Fruit fly (Drosophila melanogaster) whole organism, embryonic: ENCODE results near the gene Cep164.

ENCODE experiments used
- Antp ChIP-seq: fragments of 200-800 bp; sonication (Bioruptor generic); optimal IDR thresholded peaks from 3 replicates; lab custom pipeline; 2016; ENCODE audit warnings: missing biosample characterization, missing genetic modification characterization
- CG10654 ChIP-seq: fragments of 200-800 bp; sonication (Bioruptor generic); optimal IDR thresholded peaks from 2 replicates; lab custom pipeline; 2016; ENCODE audit warnings: missing biosample characterization, missing genetic modification characterization
- CG11247 ChIP-seq: fragments of 200-800 bp; sonication (Bioruptor generic); IDR thresholded peaks from 2 replicates; pipeline ENCODE4 v1.3.6; 2022; ENCODE audit warnings: missing biosample characterization, missing genetic modification characterization
- CG11695 ChIP-seq: fragments of 200-800 bp; sonication (Bioruptor generic); IDR thresholded peaks from 3 replicates; pipeline ENCODE4 v1.3.6; 2022; ENCODE audit warnings: missing biosample characterization, missing genetic modification characterization
- CG12071 ChIP-seq: fragments of 200-800 bp; sonication (Bioruptor generic); optimal IDR thresholded peaks from 3 replicates; lab custom pipeline; 2018; ENCODE audit warnings: missing biosample characterization, mild to moderate bottlenecking, missing genetic modification characterization
- CG13296 ChIP-seq: fragments of 200-800 bp; sonication (Bioruptor generic); optimal IDR thresholded peaks from 3 replicates; lab custom pipeline; 2018; ENCODE audit warnings: missing biosample characterization, mild to moderate bottlenecking, missing genetic modification characterization
- CG13424 ChIP-seq: fragments of 200-800 bp; sonication (Bioruptor generic); optimal IDR thresholded peaks from 2 replicates; lab custom pipeline; 2019; ENCODE audit warnings: missing biosample characterization, mild to moderate bottlenecking, missing genetic modification characterization, moderate library complexity
- CG13775 ChIP-seq: fragments of 200-800 bp; sonication (Bioruptor generic); optimal IDR thresholded peaks from 3 replicates; lab custom pipeline; 2017; ENCODE audit warnings: missing biosample characterization, mild to moderate bottlenecking, missing genetic modification characterization
- CG14667 ChIP-seq: fragments of 200-800 bp; sonication (Bioruptor generic); IDR thresholded peaks from 2 replicates; pipeline ENCODE4 v1.3.6; 2022; ENCODE audit warnings: missing biosample characterization, missing genetic modification characterization
- CG15696 ChIP-seq: fragments of 200-800 bp; sonication (Bioruptor generic); optimal IDR thresholded peaks from 2 replicates; lab custom pipeline; 2019; ENCODE audit warnings: missing biosample characterization, mild to moderate bottlenecking, missing genetic modification characterization, moderate library complexity
- CG16813 ChIP-seq: fragments of 200-800 bp; sonication (Bioruptor generic); IDR thresholded peaks from 3 replicates; pipeline ENCODE4 v1.3.6; 2022; ENCODE audit warnings: missing biosample characterization, missing genetic modification characterization; ENCODE audit not compliant: partially characterized antibody
- CG16815 ChIP-seq: fragments of 200-800 bp; sonication (Bioruptor generic); optimal IDR thresholded peaks from 3 replicates; lab custom pipeline; 2017; ENCODE audit warnings: missing biosample characterization, mild to moderate bottlenecking, missing genetic modification characterization
- CG17361 ChIP-seq: fragments of 200-800 bp; sonication (Bioruptor generic); IDR thresholded peaks from 3 replicates; pipeline ENCODE4 v1.3.6; 2022; ENCODE audit warnings: missing biosample characterization, missing genetic modification characterization
- CG18262 ChIP-seq: fragments of 200-800 bp; optimal IDR thresholded peaks from 3 replicates; lab custom pipeline; 2019; ENCODE audit warnings: missing biosample characterization, mild to moderate bottlenecking, missing genetic modification characterization, moderate library complexity
- CG18476 ChIP-seq: fragments of 200-800 bp; sonication (Bioruptor generic); optimal IDR thresholded peaks from 2 replicates; lab custom pipeline; 2016; ENCODE audit warnings: missing biosample characterization, mild to moderate bottlenecking, missing genetic modification characterization
- CG18619 ChIP-seq: fragments of 200-800 bp; sonication (Bioruptor generic); optimal IDR thresholded peaks from 3 replicates; lab custom pipeline; 2017; ENCODE audit warnings: missing biosample characterization, mild to moderate bottlenecking, missing genetic modification characterization
- CG30020 ChIP-seq: fragments of 200-800 bp; optimal IDR thresholded peaks from 2 replicates; lab custom pipeline; 2019; ENCODE audit warnings: missing biosample characterization, mild to moderate bottlenecking, missing genetic modification characterization, moderate library complexity
- CG3847 ChIP-seq: fragments of 200-800 bp; sonication (Bioruptor generic); IDR thresholded peaks from 2 replicates; pipeline ENCODE4 v1.3.6; 2022; ENCODE audit warnings: missing biosample characterization, missing genetic modification characterization
- CG4282 ChIP-seq: fragments of 200-800 bp; sonication (Bioruptor generic); optimal IDR thresholded peaks from 2 replicates; lab custom pipeline; 2016; ENCODE audit warnings: missing biosample characterization, missing genetic modification characterization
- CG43689 ChIP-seq: fragments of 200-800 bp; sonication (Bioruptor generic); IDR thresholded peaks from 2 replicates; pipeline ENCODE4 v1.3.6; 2022; ENCODE audit warnings: missing biosample characterization, missing genetic modification characterization
- CG5180 ChIP-seq: fragments of 200-800 bp; sonication (Bioruptor generic); optimal IDR thresholded peaks from 3 replicates; lab custom pipeline; 2017; ENCODE audit warnings: missing biosample characterization, missing genetic modification characterization, mild to moderate bottlenecking, moderate library complexity, missing genetic modification reagents
- CG6683 ChIP-seq: fragments of 200-800 bp; sonication (Bioruptor generic); optimal IDR thresholded peaks from 2 replicates; lab custom pipeline; 2017; ENCODE audit warnings: missing biosample characterization, mild to moderate bottlenecking, missing genetic modification characterization, missing genetic modification reagents
- CG7745 ChIP-seq: fragments of 200-800 bp; sonication (Bioruptor generic); optimal IDR thresholded peaks from 2 replicates; lab custom pipeline; 2018; ENCODE audit warnings: missing biosample characterization, mild to moderate bottlenecking, missing genetic modification characterization, moderate library complexity
- CG8944 ChIP-seq: fragments of 200-800 bp; sonication (Bioruptor generic); optimal IDR thresholded peaks from 3 replicates; lab custom pipeline; 2016; ENCODE audit warnings: missing biosample characterization, missing genetic modification characterization
- Eip74EF ChIP-seq, 2 experiments: fragments of 200-800 bp in 1 of 2; fragments of >200 bp in 1 of 2; sonication (Bioruptor generic) in 1 of 2; optimal IDR thresholded peaks; 2 replicates each; lab custom pipeline; 2017 to 2019; ENCODE audit warnings: missing biosample characterization in 2 of 2, missing genetic modification characterization in 2 of 2, mild to moderate bottlenecking in 1 of 2, moderate library complexity in 1 of 2
- H2.0 ChIP-seq: fragments of 200-800 bp; sonication (Bioruptor generic); IDR thresholded peaks from 2 replicates; pipeline ENCODE4 v1.3.6; 2022; ENCODE audit warnings: missing biosample characterization, missing genetic modification characterization
- HLH3B ChIP-seq: fragments of 200-800 bp; sonication (Bioruptor generic); IDR thresholded peaks from 2 replicates; pipeline ENCODE4 v1.3.6; 2022; ENCODE audit warnings: missing biosample characterization, missing genetic modification characterization
- HLH4C ChIP-seq: fragments of 200-800 bp; sonication (Bioruptor generic); IDR thresholded peaks from 3 replicates; pipeline ENCODE4 v1.3.6; 2022; ENCODE audit warnings: missing biosample characterization, missing genetic modification characterization; ENCODE audit not compliant: partially characterized antibody
- Hey ChIP-seq: fragments of 200-800 bp; sonication (Bioruptor generic); optimal IDR thresholded peaks from 3 replicates; lab custom pipeline; 2018; ENCODE audit warnings: missing biosample characterization, mild to moderate bottlenecking, missing genetic modification characterization
- MBD-R2 ChIP-seq: fragments of 200-800 bp; sonication (Bioruptor generic); IDR thresholded peaks from 2 replicates; pipeline ENCODE4 v1.3.6; 2022; ENCODE audit warnings: missing biosample characterization, missing genetic modification characterization
- Oli ChIP-seq: fragments of 200-800 bp; sonication (Bioruptor generic); optimal IDR thresholded peaks from 2 replicates; lab custom pipeline; 2018; ENCODE audit warnings: missing biosample characterization, mild to moderate bottlenecking, missing genetic modification characterization, moderate library complexity
- PHDP ChIP-seq: fragments of 200-800 bp; sonication (Bioruptor generic); optimal IDR thresholded peaks from 3 replicates; lab custom pipeline; 2018; ENCODE audit warnings: missing biosample characterization, mild to moderate bottlenecking, missing genetic modification characterization, moderate library complexity
- Rx ChIP-seq: fragments of 200-800 bp; sonication (Bioruptor generic); IDR thresholded peaks from 2 replicates; pipeline ENCODE4 v1.3.6; 2022; ENCODE audit warnings: missing biosample characterization, missing genetic modification characterization
- Side ChIP-seq: fragments of 200-800 bp; sonication (Bioruptor generic); optimal IDR thresholded peaks from 2 replicates; lab custom pipeline; 2016; ENCODE audit warnings: missing biosample characterization, missing genetic modification characterization
- Sox100B ChIP-seq: fragments of 200-800 bp; sonication (Bioruptor generic); optimal IDR thresholded peaks from 3 replicates; lab custom pipeline; 2018; ENCODE audit warnings: missing biosample characterization, mild to moderate bottlenecking, missing genetic modification characterization
- TFAM ChIP-seq: fragments of 200-800 bp; sonication (Bioruptor generic); optimal IDR thresholded peaks from 2 replicates; lab custom pipeline; 2017; ENCODE audit warnings: missing biosample characterization, missing genetic modification characterization, inconsistent platforms
- ab ChIP-seq: fragments of 200-800 bp; sonication (Bioruptor generic); optimal IDR thresholded peaks from 2 replicates; lab custom pipeline; 2016; ENCODE audit warnings: missing biosample characterization, missing genetic modification characterization
- ase ChIP-seq: fragments of 200-800 bp; sonication (Bioruptor generic); IDR thresholded peaks from 3 replicates; pipeline ENCODE4 v1.3.6; 2022; ENCODE audit warnings: missing biosample characterization, missing genetic modification characterization
- dmrt99B ChIP-seq: fragments of 200-800 bp; sonication (Bioruptor generic); optimal IDR thresholded peaks from 2 replicates; lab custom pipeline; 2018; ENCODE audit warnings: missing biosample characterization, mild to moderate bottlenecking, missing genetic modification characterization, moderate library complexity
- dysf ChIP-seq: fragments of 200-800 bp; sonication (Bioruptor generic); IDR thresholded peaks from 3 replicates; pipeline ENCODE4 v1.3.6; 2022; ENCODE audit warnings: missing biosample characterization, missing genetic modification characterization
- ewg ChIP-seq: fragments of 200-800 bp; sonication (Bioruptor generic); optimal IDR thresholded peaks from 3 replicates; lab custom pipeline; 2017; ENCODE audit warnings: mild to moderate bottlenecking, missing biosample characterization, missing genetic modification reagents, missing genetic modification characterization
- h ChIP-seq: fragments of >200 bp; optimal IDR thresholded peaks from 2 replicates; lab custom pipeline; 2017
- her ChIP-seq: fragments of 200-800 bp; sonication (Bioruptor generic); optimal IDR thresholded peaks from 2 replicates; lab custom pipeline; 2016; ENCODE audit warnings: missing biosample characterization, missing genetic modification characterization
- insv ChIP-seq, 2 experiments: fragments of 200-800 bp; sonication (Bioruptor generic); optimal IDR thresholded peaks; 3 replicates each; lab custom pipeline; 2016 to 2018; ENCODE audit warnings: missing biosample characterization in 2 of 2, missing genetic modification characterization in 2 of 2
- lab ChIP-seq: fragments of 200-800 bp; sonication (Bioruptor generic); optimal IDR thresholded peaks from 3 replicates; lab custom pipeline; 2017; ENCODE audit warnings: missing biosample characterization, missing genetic modification characterization, mild to moderate bottlenecking, moderate library complexity, missing genetic modification reagents
- p53 ChIP-seq: fragments of 200-800 bp; sonication (Bioruptor generic); optimal IDR thresholded peaks from 2 replicates; lab custom pipeline; 2016; ENCODE audit warnings: missing biosample characterization, missing genetic modification characterization
- seq ChIP-seq: fragments of 200-800 bp; sonication (Bioruptor generic); IDR thresholded peaks from 2 replicates; pipeline ENCODE4 v1.3.6; 2022; ENCODE audit warnings: missing biosample characterization, missing genetic modification characterization
- slou ChIP-seq: fragments of 200-800 bp; sonication (Bioruptor generic); optimal IDR thresholded peaks from 3 replicates; lab custom pipeline; 2016; ENCODE audit warnings: missing biosample characterization, missing genetic modification characterization
- unpg ChIP-seq: fragments of 200-800 bp; sonication (Bioruptor generic); optimal IDR thresholded peaks from 3 replicates; lab custom pipeline; 2018; ENCODE audit warnings: missing biosample characterization, mild to moderate bottlenecking, missing genetic modification characterization, moderate library complexity
- vnd ChIP-seq: fragments of 200-800 bp; sonication (Bioruptor generic); IDR thresholded peaks from 3 replicates; pipeline ENCODE4 v1.3.6; 2022; ENCODE audit warnings: missing biosample characterization, missing genetic modification characterization; ENCODE audit not compliant: partially characterized antibody
- zfh1 ChIP-seq: fragments of 200-800 bp; sonication (Bioruptor generic); IDR thresholded peaks from 3 replicates; pipeline ENCODE4 v1.3.6; 2022; ENCODE audit warnings: missing biosample characterization, missing genetic modification characterization

The Cep164 gene

dm6 chrX:16005551-16006197 is 22.9 kb upstream of the Cep164 start, which contains the start of the genes vap and CG12698 (continued):
- TF ChIP-seq Antp (GFP tag; lab: Kevin White, UChicago) (no peak), CG30020 (tag; lab: Kevin White, UChicago) (peak; percentile 96), CG18619 (GFP tag; lab: Kevin White, UChicago) (no peak), Eip74EF (GFP tag; optimal IDR thresholded peaks at IDR 0.05; lab: Kevin White, UChicago) (no peak), ab (GFP tag; lab: Kevin White, UChicago) (no peak), her (GFP tag; lab: Kevin White, UChicago) (no peak), H2.0 (GFP tag; lab: Robert Waterston, UW) (no peak), TFAM (no peak), CG15696 (tag; lab: Kevin White, UChicago) (no peak), ase (GFP tag; lab: Robert Waterston, UW) (no peak), CG10654 (GFP tag; lab: Kevin White, UChicago) (no peak), CG5180 (no peak), CG43689 (GFP tag; lab: Robert Waterston, UW) (no peak), dmrt99B (no peak), CG6683 (GFP tag; lab: Kevin White, UChicago) (no peak), ewg (peak; percentile 94), lab (GFP tag; lab: Kevin White, UChicago) (no peak), CG8944 (GFP tag; lab: Kevin White, UChicago) (no peak), CG7745 (no peak), zfh1 (GFP tag; lab: Robert Waterston, UW) (no peak), unpg (GFP tag; lab: Kevin White, UChicago) (no peak), PHDP (no peak), CG18262 (tag; lab: Kevin White, UChicago) (no peak), CG4282 (GFP tag; lab: Kevin White, UChicago) (no peak), CG3847 (GFP tag; lab: Robert Waterston, UW) (no peak), CG18476 (GFP tag; lab: Kevin White, UChicago) (no peak), HLH4C (GFP tag; lab: Robert Waterston, UW) (peak; percentile 80), CG11695 (GFP tag; lab: Robert Waterston, UW) (no peak), HLH3B (no peak), dysf (GFP tag; lab: Robert Waterston, UW) (no peak), Oli (tag; lab: Kevin White, UChicago) (no peak), CG16815 (GFP tag; lab: Kevin White, UChicago) (no peak), Rx (no peak), slou (GFP tag; lab: Kevin White, UChicago) (no peak), vnd (GFP tag; lab: Robert Waterston, UW) (peak; percentile 62; the same call in 2 of the 3 replicates), h (no peak), CG14667 (GFP tag; lab: Robert Waterston, UW) (no peak), Sox100B (GFP tag; lab: Kevin White, UChicago) (no peak), CG13775 (GFP tag; lab: Kevin White, UChicago) (no peak), CG13296 (GFP tag; lab: Kevin White, UChicago) (no peak), Hey (no peak), CG12071 (no peak), CG17361 (GFP tag; lab: Robert Waterston, UW) (peak; percentile 48; the same call in 2 of the 3 replicates), MBD-R2 (peak; percentile 59), Side (GFP tag; lab: Kevin White, UChicago) (no peak), insv (GFP tag; optimal IDR thresholded peaks at IDR 0.05; lab: Kevin White, UChicago) (no peak), CG16813 (peak; percentile 75), seq (GFP tag; lab: Robert Waterston, UW) (no peak), CG13424 (no peak), CG11247 (GFP tag; lab: Robert Waterston, UW) (no peak), p53 (GFP tag; lab: Kevin White, UChicago) (no peak)
